Worm (Caenorhabditis elegans) whole organism, mixed stage, embryonic: ENCODE data around the gene pkn-1.
A peak's percentile ranks its signal among the peaks of the same experiment; 100 is the strongest.

Experiments used
- bed-3 ChIP-seq: fragments of 200-800 bp; sonication (Bioruptor generic); optimal IDR thresholded peaks from 3 replicates; lab custom pipeline; 2018; ENCODE audit warnings: mild to moderate bottlenecking, missing genetic modification characterization, moderate library complexity, missing compliant biosample characterization
- ceh-39 ChIP-seq: fragments of 150-350 bp; optimal IDR thresholded peaks from 2 replicates; lab custom pipeline; 2014; ENCODE audit warnings: missing biosample characterization, missing genetic modification characterization
- ces-1 ChIP-seq: fragments of 150-350 bp; optimal IDR thresholded peaks from 2 replicates; lab custom pipeline; 2014; ENCODE audit warnings: missing biosample characterization, missing genetic modification reagents, missing genetic modification characterization
- cnd-1 ChIP-seq: fragments of 200-800 bp; sonication (Bioruptor generic); optimal IDR thresholded peaks from 2 replicates; lab custom pipeline; 2018; ENCODE audit warnings: mild to moderate bottlenecking, missing genetic modification characterization, missing compliant biosample characterization
- drap-1 ChIP-seq: fragments of 200-800 bp; sonication (Bioruptor generic); optimal IDR thresholded peaks from 3 replicates; lab custom pipeline; 2018; ENCODE audit warnings: mild to moderate bottlenecking, missing genetic modification characterization, missing compliant biosample characterization
- lin-13 ChIP-seq: fragments of 150-350 bp; optimal IDR thresholded peaks from 2 replicates; lab custom pipeline; 2014; ENCODE audit warnings: missing biosample characterization, missing genetic modification characterization
- nhr-237 ChIP-seq: fragments of 150-350 bp; optimal IDR thresholded peaks from 2 replicates; lab custom pipeline; 2014; ENCODE audit warnings: missing biosample characterization, missing genetic modification characterization
- nhr-28 ChIP-seq: fragments of 150-350 bp; optimal IDR thresholded peaks from 2 replicates; lab custom pipeline; 2014; ENCODE audit warnings: missing biosample characterization, missing genetic modification characterization
- pha-4 ChIP-seq: fragments of 150-350 bp; optimal IDR thresholded peaks from 2 replicates; lab custom pipeline; 2018; ENCODE audit warnings: missing biosample characterization, missing genetic modification reagents, missing genetic modification characterization
- sptf-1 ChIP-seq: sonication (generic microtip); optimal IDR thresholded peaks from 2 replicates; lab custom pipeline; 2017; ENCODE audit warnings: mild to moderate bottlenecking, missing genetic modification characterization, moderate library complexity, missing compliant biosample characterization
- unc-62 ChIP-seq: fragments of 150-350 bp; optimal IDR thresholded peaks from 2 replicates; lab custom pipeline; 2014; ENCODE audit warnings: missing biosample characterization, missing genetic modification reagents, missing genetic modification characterization
- ztf-11 ChIP-seq: fragments of 150-350 bp; optimal IDR thresholded peaks from 2 replicates; lab custom pipeline; 2014; ENCODE audit warnings: missing biosample characterization, missing genetic modification characterization

DNA sequence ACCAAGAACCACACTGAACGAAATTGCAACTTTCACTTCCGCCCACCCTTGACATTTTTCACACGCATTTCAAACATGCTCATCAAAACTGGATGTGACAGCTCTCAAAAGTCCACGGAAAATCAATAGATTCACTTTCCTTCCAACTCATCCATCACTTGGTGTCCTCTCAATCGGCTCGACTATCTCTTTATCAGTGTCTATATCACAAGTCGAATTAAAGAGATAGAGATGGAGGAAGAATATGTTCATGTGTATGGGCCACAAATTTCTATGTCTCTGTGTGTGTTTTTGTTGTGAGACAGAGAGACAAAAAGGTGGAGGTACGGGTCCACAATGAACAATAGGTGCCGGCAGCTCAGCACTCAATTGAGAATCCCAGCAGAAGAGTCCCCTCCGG, 13.5 kb downstream of the pkn-1 start:
- TF ChIP-seq lin-13 (tag; lab: Kevin White, UChicago) (no peak), drap-1 (GFP tag; lab: Kevin White, UChicago) (no peak), cnd-1 (tag; lab: Kevin White, UChicago) (no peak), nhr-237 (no peak), ztf-11 (tag; lab: Kevin White, UChicago) (no peak), unc-62 (GFP tag; lab: Kevin White, UChicago) (peak; percentile 96), nhr-28 (tag; lab: Kevin White, UChicago) (no peak), bed-3 (GFP tag; lab: Kevin White, UChicago) (no peak), pha-4 (tag; lab: Kevin White, UChicago) (no peak), ceh-39 (tag; lab: Kevin White, UChicago) (no peak), sptf-1 (tag; lab: Kevin White, UChicago) (no peak), ces-1 (no peak)
